Fruit fly (Drosophila melanogaster) whole organism, embryonic: ENCODE results near the gene ninaC.

Experiments
- Bteb2 ChIP-seq: fragments of 200-800 bp; sonication (Bioruptor generic); optimal IDR thresholded peaks from 2 replicates; lab custom pipeline; 2016; ENCODE audit warnings: missing biosample characterization, missing genetic modification characterization
- C15 ChIP-seq: fragments of 200-800 bp; sonication (Bioruptor generic); IDR thresholded peaks from 3 replicates; pipeline ENCODE4 v1.3.6; 2022; ENCODE audit warnings: missing biosample characterization, missing genetic modification characterization
- CG10147 ChIP-seq: fragments of 200-800 bp; sonication (Bioruptor generic); optimal IDR thresholded peaks from 2 replicates; lab custom pipeline; 2019; ENCODE audit warnings: missing biosample characterization, mild to moderate bottlenecking, missing genetic modification characterization, moderate library complexity
- CG10462 ChIP-seq: fragments of 200-800 bp; sonication (Bioruptor generic); optimal IDR thresholded peaks from 2 replicates; lab custom pipeline; 2016; ENCODE audit warnings: missing biosample characterization, missing genetic modification characterization
- CG11398 ChIP-seq: fragments of 200-800 bp; sonication (Bioruptor generic); optimal IDR thresholded peaks from 2 replicates; lab custom pipeline; 2016; ENCODE audit warnings: missing biosample characterization, missing genetic modification characterization
- CG1233 ChIP-seq: fragments of 200-800 bp; sonication (Bioruptor generic); optimal IDR thresholded peaks from 4 replicates; lab custom pipeline; 2018; ENCODE audit warnings: missing biosample characterization, mild to moderate bottlenecking, missing genetic modification characterization
- CG14050 ChIP-seq: fragments of 200-800 bp; sonication (Bioruptor generic); IDR thresholded peaks from 3 replicates; pipeline ENCODE4 v1.3.6; 2022; ENCODE audit warnings: missing biosample characterization, missing genetic modification characterization
- CG17829 ChIP-seq: fragments of 200-800 bp; optimal IDR thresholded peaks from 2 replicates; lab custom pipeline; 2019; ENCODE audit warnings: missing biosample characterization, mild to moderate bottlenecking, missing genetic modification characterization, moderate library complexity
- CG1792 ChIP-seq: fragments of 200-800 bp; sonication (Bioruptor generic); optimal IDR thresholded peaks from 2 replicates; lab custom pipeline; 2016; ENCODE audit warnings: missing biosample characterization, missing genetic modification characterization
- CG2889 ChIP-seq: fragments of 200-800 bp; sonication (Bioruptor generic); IDR thresholded peaks from 3 replicates; pipeline ENCODE4 v1.3.6; 2022; ENCODE audit warnings: missing biosample characterization, missing genetic modification characterization
- CG3065 ChIP-seq: fragments of 200-800 bp; sonication (Bioruptor generic); optimal IDR thresholded peaks from 2 replicates; lab custom pipeline; 2016; ENCODE audit warnings: missing biosample characterization, missing genetic modification characterization
- CG34376 ChIP-seq: fragments of 200-800 bp; sonication (Bioruptor generic); optimal IDR thresholded peaks from 2 replicates; lab custom pipeline; 2018; ENCODE audit warnings: missing biosample characterization, mild to moderate bottlenecking, missing genetic modification characterization
- CG5245 ChIP-seq: fragments of 200-800 bp; sonication (Bioruptor generic); optimal IDR thresholded peaks from 3 replicates; lab custom pipeline; 2016; ENCODE audit warnings: missing biosample characterization, missing genetic modification characterization
- CG7271 ChIP-seq: fragments of 200-800 bp; sonication (Bioruptor generic); optimal IDR thresholded peaks from 2 replicates; lab custom pipeline; 2018; ENCODE audit warnings: missing biosample characterization, mild to moderate bottlenecking, missing genetic modification characterization, moderate library complexity
- CG7357 ChIP-seq: fragments of 200-800 bp; sonication (Bioruptor generic); IDR thresholded peaks from 3 replicates; pipeline ENCODE4 v1.3.6; 2022; ENCODE audit warnings: missing biosample characterization, missing genetic modification characterization
- CG7556 ChIP-seq: fragments of 200-800 bp; sonication (Bioruptor generic); optimal IDR thresholded peaks from 2 replicates; lab custom pipeline; 2017; ENCODE audit warnings: missing biosample characterization, mild to moderate bottlenecking, missing genetic modification characterization
- CG7745 ChIP-seq: fragments of 200-800 bp; sonication (Bioruptor generic); optimal IDR thresholded peaks from 2 replicates; lab custom pipeline; 2018; ENCODE audit warnings: missing biosample characterization, mild to moderate bottlenecking, missing genetic modification characterization, moderate library complexity
- CG7963 ChIP-seq: fragments of 200-800 bp; sonication (Bioruptor generic); IDR thresholded peaks from 3 replicates; pipeline ENCODE4 v1.3.6; 2022; ENCODE audit warnings: missing biosample characterization, missing genetic modification characterization; ENCODE audit not compliant: partially characterized antibody
- CTCF ChIP-seq: fragments of 200-800 bp; sonication (Bioruptor generic); optimal IDR thresholded peaks from 2 replicates; lab custom pipeline; 2017; ENCODE audit warnings: missing biosample characterization, mild to moderate bottlenecking, missing genetic modification characterization, moderate library complexity
- Dek ChIP-seq: fragments of 200-800 bp; sonication (Bioruptor generic); optimal IDR thresholded peaks from 3 replicates; lab custom pipeline; 2019; ENCODE audit warnings: missing biosample characterization, mild to moderate bottlenecking, missing genetic modification characterization, moderate library complexity
- HLH3B ChIP-seq: fragments of 200-800 bp; sonication (Bioruptor generic); IDR thresholded peaks from 2 replicates; pipeline ENCODE4 v1.3.6; 2022; ENCODE audit warnings: missing biosample characterization, missing genetic modification characterization
- HLH54F ChIP-seq: fragments of 200-800 bp; sonication (Bioruptor generic); optimal IDR thresholded peaks from 3 replicates; lab custom pipeline; 2016; ENCODE audit warnings: missing biosample characterization, missing genetic modification characterization
- HLHmδ ChIP-seq: fragments of 200-800 bp; sonication (Bioruptor generic); optimal IDR thresholded peaks from 2 replicates; lab custom pipeline; 2018; ENCODE audit warnings: missing biosample characterization, mild to moderate bottlenecking, missing genetic modification characterization, moderate library complexity
- Hr51 ChIP-seq, 2 experiments: fragments of 200-800 bp; sonication (Bioruptor generic); optimal IDR thresholded peaks; 2 replicates in 1 of 2; 3 replicates in 1 of 2; lab custom pipeline; 2016 to 2018; ENCODE audit warnings: missing biosample characterization in 2 of 2, missing genetic modification characterization in 2 of 2, mild to moderate bottlenecking in 1 of 2, moderate library complexity in 1 of 2
- NC2α ChIP-seq: fragments of 200-800 bp; sonication (Bioruptor generic); optimal IDR thresholded peaks from 2 replicates; lab custom pipeline; 2016; ENCODE audit warnings: missing biosample characterization, missing genetic modification characterization
- Pdp1 ChIP-seq, 2 experiments: fragments of 200-800 bp; sonication (Bioruptor generic); optimal IDR thresholded peaks; 3 replicates each; lab custom pipeline; 2016; ENCODE audit warnings: missing biosample characterization in 2 of 2, missing genetic modification characterization in 2 of 2, mild to moderate bottlenecking in 1 of 2, moderate library complexity in 1 of 2
- Side ChIP-seq: fragments of 200-800 bp; sonication (Bioruptor generic); optimal IDR thresholded peaks from 2 replicates; lab custom pipeline; 2016; ENCODE audit warnings: missing biosample characterization, missing genetic modification characterization
- Sin3A ChIP-seq: fragments of >200 bp; optimal IDR thresholded peaks from 2 replicates; lab custom pipeline; 2018
- Sry-β ChIP-seq: fragments of 200-800 bp; sonication (Bioruptor generic); optimal IDR thresholded peaks from 2 replicates; lab custom pipeline; 2018; ENCODE audit warnings: missing biosample characterization, mild to moderate bottlenecking, missing genetic modification characterization, moderate library complexity
- Xbp1 ChIP-seq: fragments of 200-800 bp; sonication (Bioruptor generic); optimal IDR thresholded peaks from 3 replicates; lab custom pipeline; 2016; ENCODE audit warnings: missing biosample characterization, mild to moderate bottlenecking, missing genetic modification characterization
- abd-A ChIP-seq: fragments of 200-800 bp; sonication (Bioruptor generic); optimal IDR thresholded peaks from 3 replicates; lab custom pipeline; 2019; ENCODE audit warnings: missing biosample characterization, mild to moderate bottlenecking, missing genetic modification characterization, moderate library complexity
- ap ChIP-seq: fragments of 200-800 bp; sonication (Bioruptor generic); IDR thresholded peaks from 2 replicates; pipeline ENCODE4 v1.3.6; 2022; ENCODE audit warnings: missing biosample characterization, missing genetic modification characterization
- bsh ChIP-seq, 2 experiments: fragments of 200-800 bp; sonication (Bioruptor generic); optimal IDR thresholded peaks; 2 replicates each; lab custom pipeline; 2017 to 2018; ENCODE audit warnings: mild to moderate bottlenecking in 2 of 2, missing biosample characterization in 2 of 2, missing genetic modification characterization in 2 of 2, moderate library complexity in 1 of 2
- cwo ChIP-seq: fragments of 200-800 bp; sonication (Bioruptor generic); optimal IDR thresholded peaks from 3 replicates; lab custom pipeline; 2017; ENCODE audit warnings: missing biosample characterization, missing genetic modification characterization, mild to moderate bottlenecking, moderate library complexity, missing genetic modification reagents
- da ChIP-seq: fragments of 200-800 bp; sonication (Bioruptor generic); optimal IDR thresholded peaks from 2 replicates; lab custom pipeline; 2016; ENCODE audit warnings: missing biosample characterization, missing genetic modification characterization
- disco-r ChIP-seq: fragments of 200-800 bp; sonication (Bioruptor generic); optimal IDR thresholded peaks from 2 replicates; lab custom pipeline; 2016; ENCODE audit warnings: missing biosample characterization, missing genetic modification characterization
- dysf ChIP-seq: fragments of 200-800 bp; sonication (Bioruptor generic); IDR thresholded peaks from 3 replicates; pipeline ENCODE4 v1.3.6; 2022; ENCODE audit warnings: missing biosample characterization, missing genetic modification characterization
- gce ChIP-seq: fragments of 200-800 bp; sonication (Bioruptor generic); IDR thresholded peaks from 3 replicates; pipeline ENCODE4 v1.3.6; 2022; ENCODE audit warnings: missing biosample characterization, missing genetic modification characterization
- hbn ChIP-seq: fragments of 200-800 bp; sonication (Bioruptor generic); IDR thresholded peaks from 2 replicates; pipeline ENCODE4 v1.3.6; 2022; ENCODE audit warnings: missing biosample characterization, missing genetic modification characterization; ENCODE audit not compliant: partially characterized antibody
- hkb ChIP-seq, 2 experiments: fragments of 200-800 bp in 1 of 2; fragments of >200 bp in 1 of 2; sonication (Bioruptor generic) in 1 of 2; IDR thresholded peaks in 1 of 2; optimal IDR thresholded peaks in 1 of 2; 2 replicates each; pipeline versions ENCODE4 v1.3.6 to Lab custom; 2017 to 2022; ENCODE audit warnings: missing biosample characterization in 1 of 2, missing genetic modification characterization in 1 of 2
- ind ChIP-seq: fragments of 200-800 bp; sonication (Bioruptor generic); optimal IDR thresholded peaks from 3 replicates; lab custom pipeline; 2016; ENCODE audit warnings: missing biosample characterization, missing genetic modification characterization
- jigr1 ChIP-seq: fragments of 200-800 bp; sonication (Bioruptor generic); IDR thresholded peaks from 3 replicates; pipeline ENCODE4 v1.3.6; 2022; ENCODE audit warnings: missing biosample characterization, missing genetic modification characterization
- jing ChIP-seq: fragments of 200-800 bp; sonication (Bioruptor generic); optimal IDR thresholded peaks from 2 replicates; lab custom pipeline; 2018; ENCODE audit warnings: missing biosample characterization, mild to moderate bottlenecking, missing genetic modification characterization
- lbe ChIP-seq: fragments of 200-800 bp; sonication (Bioruptor generic); optimal IDR thresholded peaks from 2 replicates; lab custom pipeline; 2016; ENCODE audit warnings: missing biosample characterization, mild to moderate bottlenecking, missing genetic modification characterization
- pan ChIP-seq, 4 experiments: fragments of >200 bp in 3 of 4; fragments of 200-800 bp in 1 of 4; sonication (Bioruptor generic) in 1 of 4; optimal IDR thresholded peaks in 3 of 4; IDR thresholded peaks in 1 of 4; 2 replicates each; pipeline versions ENCODE4 v1.3.6 to Lab custom; 2017 to 2022; ENCODE audit warnings: missing biosample characterization in 2 of 4, missing genetic modification characterization in 2 of 4, mixed read lengths in 1 of 4
- phol ChIP-seq: fragments of 200-800 bp; sonication (Bioruptor generic); optimal IDR thresholded peaks from 3 replicates; lab custom pipeline; 2018; ENCODE audit warnings: missing biosample characterization, mild to moderate bottlenecking, missing genetic modification characterization, moderate library complexity
- ranshi ChIP-seq: fragments of 200-800 bp; sonication (Bioruptor generic); IDR thresholded peaks from 2 replicates; pipeline ENCODE4 v1.3.6; 2022; ENCODE audit warnings: missing biosample characterization, missing genetic modification characterization
- rib ChIP-seq: fragments of 200-800 bp; sonication (Bioruptor generic); IDR thresholded peaks from 2 replicates; pipeline ENCODE4 v1.3.6; 2022; ENCODE audit warnings: missing biosample characterization, missing genetic modification characterization
- sima ChIP-seq: fragments of 200-800 bp; sonication (Bioruptor generic); optimal IDR thresholded peaks from 2 replicates; lab custom pipeline; 2016; ENCODE audit warnings: missing biosample characterization, missing genetic modification characterization
- zf30C ChIP-seq: fragments of 200-800 bp; sonication (Bioruptor generic); optimal IDR thresholded peaks from 3 replicates; lab custom pipeline; 2018; ENCODE audit warnings: missing biosample characterization, mild to moderate bottlenecking, missing genetic modification characterization

ninaC gene

DNA sequence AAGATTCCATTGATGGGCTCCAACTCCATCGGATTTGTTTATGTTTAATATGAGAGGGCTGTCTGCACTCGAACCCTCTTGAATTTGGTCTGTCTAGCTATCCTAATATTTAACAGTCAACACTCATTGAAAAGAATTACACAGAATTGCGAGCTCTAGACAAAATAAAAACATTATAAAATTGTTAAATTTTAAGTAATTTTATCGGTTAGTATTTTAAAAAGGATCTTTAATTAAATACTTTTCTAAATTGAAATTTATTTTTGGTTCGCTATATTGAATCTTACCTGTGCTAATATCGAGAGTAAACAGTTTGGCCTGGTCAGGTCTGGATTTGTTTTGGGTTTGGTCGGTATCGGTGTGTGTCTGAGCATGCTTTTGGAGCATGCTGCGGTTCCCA lies 24.1 kb downstream of the ninaC start (continued):
- TF ChIP-seq rib (GFP tag; lab: Robert Waterston, UW) (peak; percentile 76; the same call in 1 of the 2 replicates), CG7556 (GFP tag; lab: Kevin White, UChicago) (peak; percentile 63), CG7745 (tag; lab: Kevin White, UChicago) (no peak), CG7963 (GFP tag; lab: Robert Waterston, UW) (no peak), Sin3A (lab: Kevin White, UChicago) (no peak), CG10147 (GFP tag; lab: Kevin White, UChicago) (peak; percentile 78), disco-r (no peak), CG5245 (GFP tag; lab: Kevin White, UChicago) (peak; percentile 23), CG1233 (peak; percentile 46), lbe (GFP tag; lab: Kevin White, UChicago) (no peak), sima (GFP tag; lab: Kevin White, UChicago) (no peak), Xbp1 (GFP tag; lab: Kevin White, UChicago) (peak; percentile 41), CTCF (GFP tag; lab: Kevin White, UChicago) (no peak), hbn (GFP tag; lab: Robert Waterston, UW) (no peak), CG3065 (GFP tag; lab: Kevin White, UChicago) (no peak), phol (tag; lab: Kevin White, UChicago) (peak; percentile 65), pan (optimal IDR thresholded peaks at IDR 0.05; lab: Kevin White, UChicago) (no peak), pan (GFP tag; optimal IDR thresholded peaks at IDR 0.05 in 1 of 2, IDR thresholded peaks at IDR 0.05 in 1 of 2) (peak in 1 of 2 experiments; percentile 86), hkb (optimal IDR thresholded peaks at IDR 0.05; lab: Kevin White, UChicago) (no peak), hkb (GFP tag; IDR thresholded peaks at IDR 0.05; lab: Robert Waterston, UW) (peak; percentile 73), CG1792 (GFP tag; lab: Kevin White, UChicago) (no peak), HLH54F (no peak), zf30C (GFP tag; lab: Kevin White, UChicago) (no peak), Bteb2 (GFP tag; lab: Kevin White, UChicago) (no peak), HLH3B (GFP tag; lab: Robert Waterston, UW) (peak; percentile 80), C15 (no peak), CG11398 (GFP tag; lab: Kevin White, UChicago) (no peak), ap (GFP tag; lab: Robert Waterston, UW) (no peak), jing (GFP tag; lab: Kevin White, UChicago) (no peak), bsh (GFP tag; optimal IDR thresholded peaks at IDR 0.05; lab: Kevin White, UChicago) (peak in 1 of 2 experiments; percentile 76), CG14050 (no peak; the same call in 2 of the 3 replicates), NC2α (GFP tag; lab: Kevin White, UChicago) (no peak), CG17829 (tag; lab: Kevin White, UChicago) (peak; percentile 68), dysf (GFP tag; lab: Robert Waterston, UW) (peak; percentile 87), da (no peak), Sry-β (no peak), Pdp1 (GFP tag; optimal IDR thresholded peaks at IDR 0.05; lab: Kevin White, UChicago) (peak; percentile 23 to 62), Dek (tag; lab: Kevin White, UChicago) (peak; percentile 68), gce (peak; percentile 69; the same call in 1 of the 3 replicates), CG7357 (GFP tag; lab: Robert Waterston, UW) (peak; percentile 54; the same call in 1 of the 3 replicates), CG10462 (no peak), CG34376 (no peak), HLHmδ (GFP tag; lab: Kevin White, UChicago) (no peak), Side (GFP tag; lab: Kevin White, UChicago) (no peak), Hr51 (GFP tag; optimal IDR thresholded peaks at IDR 0.05; lab: Kevin White, UChicago) (peak in 1 of 2 experiments; percentile 88), abd-A (tag; lab: Kevin White, UChicago) (no peak), ranshi (GFP tag; lab: Robert Waterston, UW) (peak; percentile 79), CG2889 (peak; percentile 65; the same call in 2 of the 3 replicates), ind (peak; percentile 71), cwo (peak; percentile 60), CG7271 (no peak), jigr1 (GFP tag; lab: Robert Waterston, UW) (peak; percentile 59; the same call in 1 of the 3 replicates)
